Worm (Caenorhabditis elegans) whole organism, L1 larva: ENCODE data around the gene nhr-38.
"Not testable (repeated sequence)": the region's sequence is repeated elsewhere in the genome, so short reads cannot be mapped to it uniquely, and the experiment has no call there.

Source experiments
- C16A3.4 ChIP-seq: fragments of 150-350 bp; optimal IDR thresholded peaks from 2 replicates; lab custom pipeline; 2014; ENCODE audit warnings: missing biosample characterization, missing genetic modification characterization
- C34B4.2 ChIP-seq: sonication (generic microtip); optimal IDR thresholded peaks from 2 replicates; lab custom pipeline; 2017; ENCODE audit warnings: mild to moderate bottlenecking, missing genetic modification characterization, missing compliant biosample characterization
- F16B12.6 ChIP-seq: fragments of 150-350 bp; optimal IDR thresholded peaks from 2 replicates; lab custom pipeline; 2014; ENCODE audit warnings: missing biosample characterization, missing genetic modification characterization
- Y116A8C.19 ChIP-seq: sonication (generic microtip); optimal IDR thresholded peaks from 2 replicates; lab custom pipeline; 2016; ENCODE audit warnings: missing compliant biosample characterization, missing genetic modification characterization, borderline replicate concordance
- alr-1 ChIP-seq: fragments of 200-800 bp; sonication (Bioruptor generic); optimal IDR thresholded peaks from 2 replicates; lab custom pipeline; 2018; ENCODE audit warnings: borderline replicate concordance, mild to moderate bottlenecking, missing genetic modification characterization, missing compliant biosample characterization
- ceh-63 ChIP-seq: fragments of 200-800 bp; sonication (Bioruptor generic); optimal IDR thresholded peaks from 2 replicates; lab custom pipeline; 2018; ENCODE audit warnings: mild to moderate bottlenecking, missing genetic modification characterization, missing compliant biosample characterization
- ceh-88 ChIP-seq: fragments of 200-800 bp; sonication (Bioruptor generic); IDR thresholded peaks from 2 replicates; pipeline ENCODE4 v1.3.6; 2022; ENCODE audit warnings: missing genetic modification characterization, missing compliant biosample characterization
- efl-1 ChIP-seq, 4 experiments: fragments of 150-350 bp; optimal IDR thresholded peaks in 3 of 4; peaks in 1 of 4; 1 replicate in 1 of 4; 2 replicates in 3 of 4; lab custom pipeline; 2014; ENCODE audit warnings: missing biosample characterization in 2 of 4, missing genetic modification characterization in 2 of 4, missing genetic modification reagents in 2 of 4
- egl-13 ChIP-seq: sonication (generic microtip); optimal IDR thresholded peaks from 2 replicates; lab custom pipeline; 2016; ENCODE audit warnings: missing genotype, missing genetic modification reagents, missing genetic modification characterization, missing compliant biosample characterization
- egl-27 ChIP-seq, 2 experiments: fragments of 150-350 bp in 1 of 2; sonication (generic microtip); optimal IDR thresholded peaks; 3 replicates each; lab custom pipeline; 2017 to 2018; ENCODE audit warnings: missing biosample characterization in 2 of 2, missing genetic modification characterization in 2 of 2, missing genetic modification reagents in 2 of 2
- elt-2 ChIP-seq: sonication (generic microtip); optimal IDR thresholded peaks from 2 replicates; lab custom pipeline; 2016; ENCODE audit warnings: missing genetic modification characterization, mild to moderate bottlenecking, inconsistent platforms, missing compliant biosample characterization, missing genetic modification reagents
- ets-5 ChIP-seq: fragments of 200-800 bp; sonication (Bioruptor generic); IDR thresholded peaks from 2 replicates; pipeline ENCODE4 v1.3.6; 2022; ENCODE audit warnings: missing genetic modification characterization, missing compliant biosample characterization
- fkh-10 ChIP-seq: sonication (generic microtip); optimal IDR thresholded peaks from 2 replicates; lab custom pipeline; 2017; ENCODE audit warnings: missing biosample characterization, missing genetic modification reagents, missing genetic modification characterization
- grh-1 ChIP-seq: fragments of 200-800 bp; sonication (Bioruptor generic); IDR thresholded peaks from 2 replicates; pipeline ENCODE4 v1.3.6; 2022; ENCODE audit warnings: missing genetic modification reagents, missing genetic modification characterization, missing compliant biosample characterization
- hlh-4 ChIP-seq: sonication (generic microtip); optimal IDR thresholded peaks from 2 replicates; lab custom pipeline; 2016; ENCODE audit warnings: mild to moderate bottlenecking, missing genetic modification characterization, missing compliant biosample characterization
- irx-1 ChIP-seq: sonication (generic microtip); optimal IDR thresholded peaks from 2 replicates; lab custom pipeline; 2016; ENCODE audit warnings: missing genetic modification characterization, missing compliant biosample characterization
- lin-14 ChIP-seq: fragments of 200-800 bp; sonication (Bioruptor generic); optimal IDR thresholded peaks from 2 replicates; lab custom pipeline; 2018; ENCODE audit warnings: mild to moderate bottlenecking, missing genetic modification characterization, moderate library complexity, missing compliant biosample characterization
- mef-2 ChIP-seq: fragments of 150-350 bp; optimal IDR thresholded peaks from 2 replicates; lab custom pipeline; 2014; ENCODE audit warnings: missing biosample characterization, missing genetic modification characterization
- nhr-20 ChIP-seq: sonication (generic microtip); optimal IDR thresholded peaks from 2 replicates; lab custom pipeline; 2016; ENCODE audit warnings: mild to moderate bottlenecking, missing genetic modification characterization, missing compliant biosample characterization
- nhr-47 ChIP-seq: sonication (generic microtip); optimal IDR thresholded peaks from 2 replicates; lab custom pipeline; 2016; ENCODE audit warnings: mild to moderate bottlenecking, missing genetic modification characterization, moderate library complexity, missing compliant biosample characterization
- nhr-71 ChIP-seq: sonication (generic microtip); optimal IDR thresholded peaks from 2 replicates; lab custom pipeline; 2016; ENCODE audit warnings: mild to moderate bottlenecking, missing genetic modification characterization, moderate library complexity, missing compliant biosample characterization
- nhr-85 ChIP-seq: sonication (generic microtip); peaks from one replicate; lab custom pipeline; 2016; ENCODE audit warnings: missing genetic modification characterization, inconsistent platforms, missing compliant biosample characterization
- nhr-90 ChIP-seq: sonication (generic microtip); optimal IDR thresholded peaks from 2 replicates; lab custom pipeline; 2016; ENCODE audit warnings: mild to moderate bottlenecking, missing genetic modification characterization, missing compliant biosample characterization; ENCODE audit not compliant: poor library complexity
- pag-3 ChIP-seq: sonication (generic microtip); optimal IDR thresholded peaks from 2 replicates; lab custom pipeline; 2017; ENCODE audit warnings: missing genetic modification characterization, mild to moderate bottlenecking, missing compliant biosample characterization, antibody characterized with exemption, borderline replicate concordance; ENCODE audit not compliant: insufficient read depth
- skn-1 ChIP-seq: fragments of 150-350 bp; optimal IDR thresholded peaks from 2 replicates; lab custom pipeline; 2014; ENCODE audit warnings: missing biosample characterization, missing genetic modification characterization
- sptf-1 ChIP-seq: fragments of 150-350 bp; optimal IDR thresholded peaks from 2 replicates; lab custom pipeline; 2014; ENCODE audit warnings: missing biosample characterization, missing genetic modification characterization
- sup-37 ChIP-seq: fragments of 200-800 bp; sonication (Bioruptor generic); optimal IDR thresholded peaks from 2 replicates; lab custom pipeline; 2018; ENCODE audit warnings: mild to moderate bottlenecking, missing genetic modification characterization, missing compliant biosample characterization
- tlp-1 ChIP-seq: fragments of 150-350 bp; optimal IDR thresholded peaks from 2 replicates; lab custom pipeline; 2014; ENCODE audit warnings: missing biosample characterization, missing genetic modification characterization
- ztf-4 ChIP-seq: fragments of 150-350 bp; optimal IDR thresholded peaks from 2 replicates; lab custom pipeline; 2014; ENCODE audit warnings: missing biosample characterization, missing genetic modification characterization

nhr-38 gene

ce11 chrIV:9679296-9679695 is 30.7 kb upstream of the nhr-38 start:
- TF ChIP-seq nhr-71 (no peak), nhr-85 (tag; lab: Kevin White, UChicago) (peak; percentile 30)

- no peak for TF ChIP-seq egl-13
- no peak for TF ChIP-seq alr-1 (tag; lab: Kevin White, UChicago)
- TF ChIP-seq nhr-71 = no peak
- no peak for TF ChIP-seq nhr-90
- no peak for TF ChIP-seq lin-14
- no peak for TF ChIP-seq nhr-20 (tag; lab: Kevin White, UChicago)
- TF ChIP-seq F16B12.6 (tag; lab: Kevin White, UChicago) = no peak
- TF ChIP-seq ceh-88 (GFP tag; lab: Robert Waterston, UW) = no peak
- TF ChIP-seq nhr-85 (tag; lab: Kevin White, UChicago) = no peak
- TF ChIP-seq Y116A8C.19 = no peak
- TF ChIP-seq egl-27 (tag; optimal IDR thresholded peaks at IDR 0.05; lab: Kevin White, UChicago) = no peak
- TF ChIP-seq sup-37 (GFP tag; lab: Kevin White, UChicago) = no peak
- no peak for TF ChIP-seq ztf-4 (tag; lab: Kevin White, UChicago)
- TF ChIP-seq sptf-1 (tag; lab: Kevin White, UChicago) = no peak
Observed at ce11 chrIV:9680841-9681240, 29.1 kb upstream of the nhr-38 start, which contains the start of gene ins-8. Gene ins-8 (minus strand): TSS chrIV:9680941.

- TF ChIP-seq elt-2 (peak; percentile 83), mef-2 (tag; lab: Kevin White, UChicago) (no peak)
Observed at ce11 chrIV:9682514-9682913, 27.5 kb upstream of the nhr-38 start, which contains the start of gene ins-7. Gene ins-7 (minus strand): TSS chrIV:9682845.

- TF ChIP-seq efl-1 (optimal IDR thresholded peaks at IDR 0.05; lab: Kevin White, UChicago) (no peak), efl-1 (GFP tag; optimal IDR thresholded peaks at IDR 0.05 in 1 of 2; lab: Kevin White, UChicago) (peak in 1 of 2 experiments; percentile 87), fkh-10 (GFP tag; lab: Kevin White, UChicago) (no peak)
- TF ChIP-seq, all 84 proteins: peak for 1
Observed at ce11 chrIV:9683433-9683832, 26.6 kb upstream of the nhr-38 start, which contains the start of the genes htas-1 and ZK1251.3. Gene htas-1 (minus strand): TSS chrIV:9683533. Gene ZK1251.3 (plus strand): TSS chrIV:9683658.

ce11 chrIV:9688715-9689114 is 21.3 kb upstream of the nhr-38 start, which contains the start of gene msp-76:
Gene msp-76 (plus strand): TSS chrIV:9689015.
- TF ChIP-seq skn-1 (tag; lab: Kevin White, UChicago); hlh-4; Y116A8C.19: not testable (repeated sequence)

- TF ChIP-seq tlp-1 (no peak), nhr-47 (tag; lab: Kevin White, UChicago) (no peak), grh-1 (no peak), ceh-63 (no peak)
Observed at ce11 chrIV:9690644-9691043, 19.3 kb upstream of the nhr-38 start, which contains the start of gene sdz-36. Gene sdz-36 (plus strand): TSS chrIV:9690944.

- no peak for TF ChIP-seq Y116A8C.19
- TF ChIP-seq F16B12.6 (tag; lab: Kevin White, UChicago) = no peak
- TF ChIP-seq pag-3 (tag; lab: Kevin White, UChicago) = no peak
- TF ChIP-seq ets-5 = no peak
- TF ChIP-seq C34B4.2 = no peak
- TF ChIP-seq irx-1 (tag; lab: Kevin White, UChicago) = no peak
- TF ChIP-seq ceh-88 (GFP tag; lab: Robert Waterston, UW) = no peak
- TF ChIP-seq C16A3.4 (tag; lab: Kevin White, UChicago) = no peak
Observed at ce11 chrIV:9692874-9693273, 17.1 kb upstream of the nhr-38 start, which contains the start of gene twk-9. Gene twk-9 (plus strand): TSS chrIV:9693174.
